Worm (Caenorhabditis elegans): ENCODE data around the gene mbf-1.

The mbf-1 gene

DNA sequence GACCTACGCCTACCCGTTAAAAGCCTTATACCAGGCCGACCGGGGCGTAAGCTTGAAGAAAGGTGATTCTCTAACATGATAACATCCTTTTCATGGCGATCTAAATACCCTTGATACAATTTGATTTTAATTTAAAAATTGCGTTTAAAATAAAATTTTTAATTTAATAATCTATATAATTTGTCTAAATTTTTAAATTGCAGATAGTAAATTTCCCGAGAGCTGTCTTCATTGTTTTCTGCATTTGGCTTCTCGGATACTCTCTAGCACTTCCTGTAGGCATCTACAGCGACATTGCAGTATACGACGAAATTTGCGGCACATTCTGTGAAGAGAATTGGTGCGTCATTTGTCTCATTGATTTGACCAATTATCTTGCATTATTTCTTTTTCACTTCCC is 18.8 kb downstream of the mbf-1 start:
- no peak for TF ChIP-seq dpl-1 (GFP tag; optimal IDR thresholded peaks at IDR 0.05)
- peak; percentile 40 for TF ChIP-seq lin-14 (GFP tag; optimal IDR thresholded peaks at IDR 0.05)
- TF ChIP-seq egl-13 (tag; optimal IDR thresholded peaks at IDR 0.05): no peak
- no peak for TF ChIP-seq sptf-1 (tag; optimal IDR thresholded peaks at IDR 0.05)
- TF ChIP-seq unc-86 (tag; optimal IDR thresholded peaks at IDR 0.05): no peak
- TF ChIP-seq rnt-1 (tag; optimal IDR thresholded peaks at IDR 0.05): no peak
- TF ChIP-seq lin-39 (tag; optimal IDR thresholded peaks at IDR 0.05): no peak

DNA sequence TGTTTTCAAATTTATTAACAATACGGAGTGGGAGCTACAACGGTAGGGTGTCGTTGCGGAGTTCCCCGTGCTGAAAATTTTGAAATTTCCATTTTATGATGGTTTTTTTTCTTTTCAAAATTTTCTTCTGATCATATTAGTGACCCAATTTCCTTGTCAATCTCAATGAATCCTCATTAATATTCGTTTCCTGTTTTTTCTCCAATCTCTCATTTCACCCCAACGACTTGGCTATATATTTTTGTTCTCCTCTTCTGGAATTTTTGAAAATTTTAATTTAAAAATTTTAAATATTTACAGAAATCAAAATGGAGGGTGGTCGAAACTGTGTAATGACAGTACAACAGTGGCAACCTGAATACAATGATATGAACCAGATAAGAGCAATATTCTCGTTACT is 20.5 kb downstream of the mbf-1 start, which contains the start of gene npr-3:
Gene npr-3, plus strand, starts transcription at position 301 of the 400 bp plus-strand sequence.
- TF ChIP-seq nhr-20 (tag; optimal IDR thresholded peaks at IDR 0.05) (no peak), blmp-1 (tag; optimal IDR thresholded peaks at IDR 0.05) (no peak), efl-1 (optimal IDR thresholded peaks at IDR 0.05) (no peak), efl-1 (GFP tag; optimal IDR thresholded peaks at IDR 0.05 in 1 of 2) (peak in 1 of 2 experiments; percentile 25), ceh-63 (GFP tag; optimal IDR thresholded peaks at IDR 0.05) (no peak), ztf-4 (tag; optimal IDR thresholded peaks at IDR 0.05) (no peak), fkh-4 (tag; optimal IDR thresholded peaks at IDR 0.05; ENCODE audit: borderline replicate concordance) (no peak)

DNA sequence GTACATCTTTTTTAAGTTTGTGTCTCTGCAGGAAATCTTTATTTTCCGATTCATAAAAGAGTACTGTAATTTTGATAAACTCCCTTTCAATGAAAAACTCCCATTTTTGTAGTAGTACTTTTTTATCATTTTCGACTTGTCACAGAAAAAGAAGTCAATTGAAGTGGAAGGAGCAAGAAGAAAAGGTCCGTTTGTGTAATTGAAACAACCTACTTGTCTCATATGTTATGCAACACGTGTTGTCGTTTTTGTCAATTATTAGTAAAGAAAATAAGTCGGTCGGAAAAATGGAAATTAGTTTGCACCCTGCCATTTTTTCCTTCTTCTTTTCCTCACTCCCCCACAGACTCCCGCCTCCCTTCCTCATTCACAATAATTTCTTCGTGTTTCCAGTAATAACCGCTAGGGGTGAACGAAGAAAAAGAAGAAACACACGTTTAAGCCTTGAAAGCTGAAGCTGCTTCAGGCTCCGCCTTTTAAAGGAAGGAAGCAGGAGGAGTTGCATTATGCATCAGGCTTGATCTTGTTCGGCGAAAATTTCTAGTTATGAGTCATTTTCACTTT is 21.4 kb downstream of the mbf-1 start:
- no peak for TF ChIP-seq dpl-1 (GFP tag; optimal IDR thresholded peaks at IDR 0.05)
- peak; percentile 57 for TF ChIP-seq fkh-8 (tag; optimal IDR thresholded peaks at IDR 0.05)
- TF ChIP-seq unc-86 (tag; optimal IDR thresholded peaks at IDR 0.05): peak; percentile 8
- no peak for TF ChIP-seq tlp-1 (tag; optimal IDR thresholded peaks at IDR 0.05)
- no peak for TF ChIP-seq ztf-4 (tag; optimal IDR thresholded peaks at IDR 0.05)
- TF ChIP-seq nhr-47 (tag; optimal IDR thresholded peaks at IDR 0.05): peak; percentile 26
- no peak for TF ChIP-seq lin-35 (GFP tag; optimal IDR thresholded peaks at IDR 0.05)
- TF ChIP-seq nhr-71 (tag; optimal IDR thresholded peaks at IDR 0.05): peak; percentile 17
- peak; percentile 76 for TF ChIP-seq lin-14 (GFP tag; optimal IDR thresholded peaks at IDR 0.05)
- no peak for TF ChIP-seq unc-130 (tag; optimal IDR thresholded peaks at IDR 0.05)
- TF ChIP-seq fos-1 (tag; optimal IDR thresholded peaks at IDR 0.05): no peak
- no peak for TF ChIP-seq efl-3 (GFP tag; optimal IDR thresholded peaks at IDR 0.05)
- no peak for TF ChIP-seq ets-5 (GFP tag; IDR thresholded peaks at IDR 0.05)

DNA sequence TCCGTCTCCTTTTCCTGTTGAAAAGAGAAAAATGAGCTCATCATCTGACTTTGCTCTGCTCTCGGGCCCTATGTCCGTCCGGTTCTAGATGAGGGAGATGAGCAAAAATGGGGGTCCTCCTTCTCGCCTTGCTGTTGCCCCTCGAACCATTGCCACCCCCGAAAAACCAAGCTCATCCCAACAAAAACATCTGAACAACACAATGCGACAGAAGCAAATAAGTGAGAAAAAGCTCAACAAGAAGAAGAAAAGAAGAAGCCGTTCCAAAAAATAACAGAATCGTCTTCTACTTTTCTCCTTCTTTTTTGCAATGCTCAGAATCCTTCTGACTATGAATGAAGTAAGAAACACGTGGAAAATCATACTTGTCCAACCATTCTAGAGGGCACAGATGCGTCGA is 24.3 kb downstream of the mbf-1 start:
- TF ChIP-seq lin-14 (GFP tag; optimal IDR thresholded peaks at IDR 0.05) (peak; percentile 45), nhr-84 (tag; optimal IDR thresholded peaks at IDR 0.05) (no peak), ceh-82 (tag; optimal IDR thresholded peaks at IDR 0.05) (peak in 1 of 3 experiments; percentile 14)

DNA sequence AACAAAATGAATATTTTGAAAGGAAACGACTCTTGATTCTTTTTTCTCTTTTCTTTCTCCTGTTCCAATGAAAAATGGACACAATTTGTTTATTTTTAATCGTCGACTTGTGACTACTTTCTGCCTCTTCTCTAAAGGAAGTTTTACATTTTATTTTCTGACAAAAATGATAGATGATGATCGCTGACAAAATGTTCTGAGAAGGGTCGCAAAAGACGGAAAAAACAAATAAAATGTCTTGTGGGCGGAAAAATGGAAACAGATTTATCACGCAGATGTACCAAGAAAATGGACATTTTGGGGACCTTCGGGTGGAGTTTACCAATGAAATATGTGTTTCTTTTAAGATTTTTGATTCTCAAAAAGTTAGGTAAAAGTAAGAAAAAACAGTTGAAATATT is 27.2 kb downstream of the mbf-1 start:
- TF ChIP-seq pqm-1 (tag; optimal IDR thresholded peaks at IDR 0.05): no peak
- TF ChIP-seq nhr-237 (tag; optimal IDR thresholded peaks at IDR 0.05): no peak
- no peak for TF ChIP-seq unc-98 (GFP tag; IDR thresholded peaks at IDR 0.05)
- no peak for TF ChIP-seq lin-14 (GFP tag; optimal IDR thresholded peaks at IDR 0.05)
- no peak for TF ChIP-seq ztf-11 (tag; optimal IDR thresholded peaks at IDR 0.05)
- TF ChIP-seq aly-2 (tag; optimal IDR thresholded peaks at IDR 0.05): no peak
- no peak for TF ChIP-seq swsn-7 (tag; optimal IDR thresholded peaks at IDR 0.05)
- TF ChIP-seq fkh-8 (tag; optimal IDR thresholded peaks at IDR 0.05): no peak
- no peak for TF ChIP-seq nhr-12 (tag; optimal IDR thresholded peaks at IDR 0.05)
- TF ChIP-seq snu-23 (GFP tag; optimal IDR thresholded peaks at IDR 0.05): no peak

DNA sequence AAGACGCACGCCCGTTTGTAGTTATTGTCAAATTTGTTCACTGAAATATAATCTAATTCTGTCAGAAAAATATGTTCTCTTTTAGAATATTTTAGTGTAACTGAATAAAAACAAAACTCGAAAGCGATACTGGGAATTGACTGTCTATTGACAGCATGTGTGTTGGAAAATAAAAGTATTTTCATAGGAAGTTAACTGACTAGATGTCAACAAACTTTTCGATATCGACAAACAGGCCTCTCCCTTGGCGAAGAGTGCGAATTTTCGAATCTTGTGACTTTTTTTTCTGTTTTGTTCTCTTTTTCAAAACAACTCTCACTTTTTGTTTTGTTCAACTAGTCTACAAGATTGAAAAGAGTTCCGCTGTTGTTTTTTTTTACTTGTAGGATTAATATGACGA is 41.9 kb downstream of the mbf-1 start:
- no peak for TF ChIP-seq ceh-90 (tag; optimal IDR thresholded peaks at IDR 0.05)
- peak; percentile 60 for TF ChIP-seq blmp-1 (tag; optimal IDR thresholded peaks at IDR 0.05)
- no peak for TF ChIP-seq mab-9 (GFP tag; IDR thresholded peaks at IDR 0.05)

Data from whole organism, L1 larva.